Worm (Caenorhabditis elegans) whole organism, L1 larva: Measurements from ENCODE around the gene R05A10.7.

Source experiments
- ama-1 ChIP-seq: fragments of 150-350 bp; optimal IDR thresholded peaks from 2 replicates; lab custom pipeline; 2014
- blmp-1 ChIP-seq: fragments of 150-350 bp; optimal IDR thresholded peaks from 2 replicates; lab custom pipeline; 2014; ENCODE audit warnings: missing biosample characterization, missing genetic modification characterization
- egl-27 ChIP-seq, 2 experiments: fragments of 150-350 bp in 1 of 2; sonication (generic microtip); optimal IDR thresholded peaks; 3 replicates each; lab custom pipeline; 2017 to 2018; ENCODE audit warnings: missing biosample characterization in 2 of 2, missing genetic modification characterization in 2 of 2, missing genetic modification reagents in 2 of 2
- lin-39 ChIP-seq: fragments of 150-350 bp; optimal IDR thresholded peaks from 2 replicates; lab custom pipeline; 2014; ENCODE audit warnings: missing biosample characterization, missing genetic modification reagents, missing genetic modification characterization
- pqm-1 ChIP-seq: sonication (generic microtip); optimal IDR thresholded peaks from 3 replicates; lab custom pipeline; 2017; ENCODE audit warnings: missing biosample characterization, missing genetic modification characterization
- unc-62 ChIP-seq: fragments of 150-350 bp; optimal IDR thresholded peaks from 2 replicates; lab custom pipeline; 2014; ENCODE audit warnings: missing biosample characterization, missing genetic modification reagents, missing genetic modification characterization
- vab-15 ChIP-seq: sonication (generic microtip); optimal IDR thresholded peaks from 2 replicates; lab custom pipeline; 2017; ENCODE audit warnings: missing genotype, mild to moderate bottlenecking, missing genetic modification characterization, missing compliant biosample characterization
- xbp-1 ChIP-seq: sonication (generic microtip); optimal IDR thresholded peaks from 2 replicates; lab custom pipeline; 2016; ENCODE audit warnings: missing genetic modification characterization, missing compliant biosample characterization

ce11 chrIV:14114357-14114756, 48.3 kb downstream of the R05A10.7 start:
- TF ChIP-seq ama-1 (no peak), lin-39 (tag; lab: Kevin White, UChicago) (no peak), egl-27 (tag; optimal IDR thresholded peaks at IDR 0.05; lab: Kevin White, UChicago) (no peak), blmp-1 (tag; lab: Kevin White, UChicago) (no peak), vab-15 (tag; lab: Kevin White, UChicago) (no peak), unc-62 (GFP tag; lab: Kevin White, UChicago) (no peak), pqm-1 (no peak), xbp-1 (tag; lab: Kevin White, UChicago) (no peak)
